Worm (Caenorhabditis elegans) whole organism, L1 larva: Measurements from ENCODE around the gene hil-7.
"Not testable (repeated sequence)": the region's sequence is repeated elsewhere in the genome, so short reads cannot be mapped to it uniquely, and the experiment has no call there.

Source experiments
- aly-2 ChIP-seq: fragments of 150-350 bp; optimal IDR thresholded peaks from 2 replicates; lab custom pipeline; 2014; ENCODE audit warnings: missing biosample characterization, missing genetic modification characterization
- ceh-82 ChIP-seq, 3 experiments: fragments of 150-350 bp in 1 of 3; sonication (generic microtip) in 2 of 3; optimal IDR thresholded peaks; 2 replicates each; lab custom pipeline; 2014 to 2017; ENCODE audit warnings: missing biosample characterization in 3 of 3, missing genetic modification characterization in 3 of 3
- dpl-1 ChIP-seq, 3 experiments: fragments of 150-350 bp in 2 of 3; sonication (generic microtip) in 1 of 3; optimal IDR thresholded peaks; 2 replicates each; lab custom pipeline; 2014 to 2017; ENCODE audit warnings: missing biosample characterization in 3 of 3, missing genetic modification characterization in 3 of 3, missing genetic modification reagents in 3 of 3
- dsc-1 ChIP-seq: sonication (generic microtip); optimal IDR thresholded peaks from 2 replicates; lab custom pipeline; 2016; ENCODE audit warnings: mild to moderate bottlenecking, missing genetic modification characterization, missing compliant biosample characterization
- efl-1 ChIP-seq, 4 experiments: fragments of 150-350 bp; optimal IDR thresholded peaks in 3 of 4; peaks in 1 of 4; 1 replicate in 1 of 4; 2 replicates in 3 of 4; lab custom pipeline; 2014; ENCODE audit warnings: missing biosample characterization in 2 of 4, missing genetic modification characterization in 2 of 4, missing genetic modification reagents in 2 of 4
- egl-27 ChIP-seq, 2 experiments: fragments of 150-350 bp in 1 of 2; sonication (generic microtip); optimal IDR thresholded peaks; 3 replicates each; lab custom pipeline; 2017 to 2018; ENCODE audit warnings: missing biosample characterization in 2 of 2, missing genetic modification characterization in 2 of 2, missing genetic modification reagents in 2 of 2
- ets-5 ChIP-seq: fragments of 200-800 bp; sonication (Bioruptor generic); IDR thresholded peaks from 2 replicates; pipeline ENCODE4 v1.3.6; 2022; ENCODE audit warnings: missing genetic modification characterization, missing compliant biosample characterization
- grh-1 ChIP-seq: fragments of 200-800 bp; sonication (Bioruptor generic); IDR thresholded peaks from 2 replicates; pipeline ENCODE4 v1.3.6; 2022; ENCODE audit warnings: missing genetic modification reagents, missing genetic modification characterization, missing compliant biosample characterization
- hlh-17 ChIP-seq: fragments of 200-800 bp; sonication (Bioruptor generic); optimal IDR thresholded peaks from 2 replicates; lab custom pipeline; 2018; ENCODE audit warnings: missing genetic modification characterization, mild to moderate bottlenecking, missing compliant biosample characterization, moderate library complexity, borderline replicate concordance
- isw-1 ChIP-seq: fragments of 200-800 bp; sonication (Bioruptor generic); IDR thresholded peaks from 2 replicates; pipeline ENCODE4 v1.3.6; 2022; ENCODE audit warnings: missing genetic modification characterization, missing compliant biosample characterization
- jun-1 ChIP-seq: fragments of 150-350 bp; optimal IDR thresholded peaks from 2 replicates; lab custom pipeline; 2014; ENCODE audit warnings: missing biosample characterization, missing genetic modification reagents, missing genetic modification characterization
- lin-35 ChIP-seq, 2 experiments: fragments of 150-350 bp; optimal IDR thresholded peaks; 2 replicates each; lab custom pipeline; 2014; ENCODE audit warnings: missing biosample characterization in 2 of 2, missing genetic modification characterization in 2 of 2, missing genetic modification reagents in 2 of 2
- lir-3 ChIP-seq: sonication (generic microtip); optimal IDR thresholded peaks from 2 replicates; lab custom pipeline; 2016; ENCODE audit warnings: mild to moderate bottlenecking, missing genetic modification characterization, moderate library complexity, missing compliant biosample characterization; ENCODE audit not compliant: poor library complexity
- mef-2 ChIP-seq: fragments of 150-350 bp; optimal IDR thresholded peaks from 2 replicates; lab custom pipeline; 2014; ENCODE audit warnings: missing biosample characterization, missing genetic modification characterization
- nhr-19 ChIP-seq: fragments of 200-800 bp; sonication (Bioruptor generic); conservative IDR thresholded peaks from 2 replicates; pipeline ENCODE4 v1.3.6; 2022; ENCODE audit warnings: missing genetic modification characterization, missing compliant biosample characterization
- nhr-237 ChIP-seq: fragments of 150-350 bp; optimal IDR thresholded peaks from 2 replicates; lab custom pipeline; 2014; ENCODE audit warnings: missing biosample characterization, missing genetic modification characterization
- nhr-28 ChIP-seq: fragments of 150-350 bp; optimal IDR thresholded peaks from 2 replicates; lab custom pipeline; 2014; ENCODE audit warnings: missing biosample characterization, missing genetic modification characterization
- nhr-76 ChIP-seq: sonication (generic microtip); optimal IDR thresholded peaks from 2 replicates; lab custom pipeline; 2017; ENCODE audit warnings: missing biosample characterization, missing genetic modification characterization
- nhr-77 ChIP-seq: fragments of 150-350 bp; optimal IDR thresholded peaks from 2 replicates; lab custom pipeline; 2014; ENCODE audit warnings: missing biosample characterization, missing genetic modification characterization
- nhr-90 ChIP-seq: sonication (generic microtip); optimal IDR thresholded peaks from 2 replicates; lab custom pipeline; 2016; ENCODE audit warnings: mild to moderate bottlenecking, missing genetic modification characterization, missing compliant biosample characterization; ENCODE audit not compliant: poor library complexity
- pqm-1 ChIP-seq: sonication (generic microtip); optimal IDR thresholded peaks from 3 replicates; lab custom pipeline; 2017; ENCODE audit warnings: missing biosample characterization, missing genetic modification characterization
- rnt-1 ChIP-seq: sonication (generic microtip); optimal IDR thresholded peaks from 2 replicates; lab custom pipeline; 2016; ENCODE audit warnings: mild to moderate bottlenecking, missing genetic modification characterization, moderate library complexity, missing compliant biosample characterization
- snu-23 ChIP-seq: sonication (generic microtip); optimal IDR thresholded peaks from 2 replicates; lab custom pipeline; 2016; ENCODE audit warnings: missing genetic modification characterization, missing compliant biosample characterization
- sup-37 ChIP-seq: fragments of 200-800 bp; sonication (Bioruptor generic); optimal IDR thresholded peaks from 2 replicates; lab custom pipeline; 2018; ENCODE audit warnings: mild to moderate bottlenecking, missing genetic modification characterization, missing compliant biosample characterization
- unc-30 ChIP-seq: sonication (generic microtip); optimal IDR thresholded peaks from 2 replicates; lab custom pipeline; 2017; ENCODE audit warnings: missing biosample characterization, missing genetic modification characterization
- unc-62 ChIP-seq: fragments of 150-350 bp; optimal IDR thresholded peaks from 2 replicates; lab custom pipeline; 2014; ENCODE audit warnings: missing biosample characterization, missing genetic modification reagents, missing genetic modification characterization
- unc-86 ChIP-seq: sonication (generic microtip); optimal IDR thresholded peaks from 2 replicates; lab custom pipeline; 2016; ENCODE audit warnings: missing genetic modification characterization, missing compliant biosample characterization
- unc-98 ChIP-seq: fragments of 200-800 bp; sonication (Bioruptor generic); IDR thresholded peaks from 2 replicates; pipeline ENCODE4 v1.3.6; 2022; ENCODE audit warnings: missing genetic modification characterization, missing compliant biosample characterization
- vab-15 ChIP-seq: sonication (generic microtip); optimal IDR thresholded peaks from 2 replicates; lab custom pipeline; 2017; ENCODE audit warnings: missing genotype, mild to moderate bottlenecking, missing genetic modification characterization, missing compliant biosample characterization
- zag-1 ChIP-seq: fragments of 150-350 bp; optimal IDR thresholded peaks from 2 replicates; lab custom pipeline; 2014; ENCODE audit warnings: missing biosample characterization, missing genetic modification characterization
- zip-4 ChIP-seq: fragments of 200-800 bp; sonication (Bioruptor generic); optimal IDR thresholded peaks from 2 replicates; lab custom pipeline; 2018; ENCODE audit warnings: mild to moderate bottlenecking, missing genetic modification characterization, moderate library complexity, missing compliant biosample characterization

hil-7 gene

DNA sequence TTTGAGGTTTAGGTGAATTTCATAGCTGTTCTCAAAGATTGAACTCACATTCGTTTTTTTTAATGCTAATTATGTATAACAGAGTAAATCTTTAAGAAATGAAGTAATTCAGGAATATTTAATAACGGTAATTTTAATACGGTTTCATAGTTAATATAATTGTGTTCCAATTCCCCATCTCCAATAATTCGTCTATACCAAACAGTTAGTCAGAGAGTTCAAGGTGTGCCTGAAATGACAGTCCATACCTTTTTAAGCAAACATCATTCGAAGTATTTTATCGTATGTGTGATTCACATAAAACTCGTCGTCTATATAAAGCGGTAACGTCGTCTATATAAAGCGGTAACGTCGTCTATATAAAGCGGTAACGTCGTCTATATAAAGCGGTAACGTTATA lies 47.4 kb upstream of the hil-7 start, which contains the start of gene nspb-5:
nspb-5 (plus strand) TSS at position 301 of the 400 bp plus-strand sequence.
- TF ChIP-seq zip-4; lir-3 (tag; lab: Kevin White, UChicago); sup-37 (GFP tag; lab: Kevin White, UChicago): not testable (repeated sequence)

DNA sequence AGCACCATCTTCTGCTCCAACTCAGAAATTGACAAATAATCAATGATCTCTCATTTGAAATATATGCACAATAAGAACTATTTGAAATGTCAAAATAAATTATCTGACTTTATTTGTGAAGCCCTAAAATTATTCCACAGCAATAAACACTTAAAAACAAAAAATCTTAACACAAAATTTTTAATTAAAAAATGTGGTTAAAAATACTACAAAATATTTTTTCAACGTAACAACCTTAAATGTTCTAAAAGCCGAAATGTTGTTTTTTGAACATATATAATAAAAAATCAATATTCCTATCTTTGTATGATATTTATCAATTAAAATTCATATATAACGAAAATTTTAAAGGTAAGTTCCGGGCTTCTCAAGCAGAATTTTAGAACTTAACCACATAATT lies 46.7 kb upstream of the hil-7 start, which contains the start of gene F38A5.8:
F38A5.8 (plus strand) TSS at position 301 of the 400 bp plus-strand sequence.
- no peak for TF ChIP-seq hlh-17 (GFP tag; lab: Kevin White, UChicago)

DNA sequence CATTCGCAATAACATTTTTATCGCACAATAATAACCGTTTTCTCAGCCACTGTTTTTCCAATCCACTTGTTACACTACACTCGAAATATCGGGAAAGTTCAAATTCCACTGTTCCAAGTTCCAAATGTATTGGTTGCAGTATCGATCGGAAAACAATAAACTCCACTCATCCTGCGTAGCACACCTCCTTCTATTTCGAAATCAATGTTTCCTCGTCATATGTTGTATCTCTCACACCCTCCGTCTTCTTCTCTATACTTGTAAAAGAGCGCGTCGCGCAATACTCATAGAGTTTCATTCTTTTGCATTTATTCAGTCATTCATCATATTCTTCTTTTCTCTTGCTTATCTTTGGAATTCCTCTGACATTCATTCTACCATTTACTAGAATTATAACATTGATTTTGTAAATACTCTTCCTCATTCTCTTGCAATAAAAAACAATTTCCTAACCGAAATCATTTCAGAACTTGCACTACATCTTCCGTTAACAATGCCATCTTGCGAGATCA lies 44.8 kb upstream of the hil-7 start, which contains the start of gene sup-36:
sup-36 (plus strand) TSS at position 462 of the 512 bp plus-strand sequence.
- TF ChIP-seq unc-62 (GFP tag; lab: Kevin White, UChicago) (no peak), lin-35 (GFP tag; optimal IDR thresholded peaks at IDR 0.05; lab: Kevin White, UChicago) (peak in 1 of 2 experiments; percentile 45), snu-23 (GFP tag; lab: Kevin White, UChicago) (peak; percentile 28), nhr-76 (no peak), nhr-90 (tag; lab: Kevin White, UChicago) (no peak), unc-30 (no peak), dsc-1 (tag; lab: Kevin White, UChicago) (no peak), efl-1 (optimal IDR thresholded peaks at IDR 0.05; lab: Kevin White, UChicago) (peak; percentile 21 to 25), efl-1 (GFP tag; optimal IDR thresholded peaks at IDR 0.05 in 1 of 2; lab: Kevin White, UChicago) (peak; percentile 22 to 31), rnt-1 (tag; lab: Kevin White, UChicago) (peak; percentile 29), zag-1 (no peak), vab-15 (tag; lab: Kevin White, UChicago) (no peak), unc-86 (tag; lab: Kevin White, UChicago) (no peak), ceh-82 (tag; optimal IDR thresholded peaks at IDR 0.05; lab: Kevin White, UChicago) (peak in 1 of 3 experiments; percentile 18), mef-2 (tag; lab: Kevin White, UChicago) (no peak), dpl-1 (GFP tag; optimal IDR thresholded peaks at IDR 0.05; lab: Kevin White, UChicago) (peak in 1 of 3 experiments; percentile 1), ets-5 (no peak), aly-2 (no peak), egl-27 (tag; optimal IDR thresholded peaks at IDR 0.05; lab: Kevin White, UChicago) (no peak), nhr-77 (tag; lab: Kevin White, UChicago) (no peak), nhr-28 (no peak), pqm-1 (tag; lab: Kevin White, UChicago) (no peak), jun-1 (tag; lab: Kevin White, UChicago) (no peak), unc-98 (no peak), nhr-237 (no peak)

DNA sequence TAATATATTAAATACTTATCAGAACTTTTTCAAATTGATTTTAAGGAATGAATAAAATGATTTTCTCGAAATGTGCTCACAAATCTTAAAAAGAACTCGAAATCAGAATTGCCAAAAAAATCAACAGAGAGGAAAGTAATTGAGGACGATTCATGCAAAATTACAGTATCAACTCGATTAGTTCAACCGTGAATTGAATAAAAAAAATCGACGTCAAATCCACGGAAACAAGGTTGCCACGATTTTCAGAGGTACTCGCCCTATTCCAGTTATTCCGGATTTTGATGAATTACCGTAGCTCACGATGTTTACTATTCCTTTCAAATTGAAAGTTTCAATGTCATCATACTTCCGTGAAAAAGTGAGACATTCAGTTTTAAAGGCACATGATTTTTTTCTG lies 43.7 kb upstream of the hil-7 start, which contains the start of gene F15B10.3:
F15B10.3 (plus strand) TSS at position 301 of the 400 bp plus-strand sequence.
- TF ChIP-seq nhr-237 (no peak), snu-23 (GFP tag; lab: Kevin White, UChicago) (no peak), grh-1 (GFP tag; lab: Robert Waterston, UW) (no peak), nhr-19 (GFP tag; lab: Robert Waterston, UW) (no peak)

DNA sequence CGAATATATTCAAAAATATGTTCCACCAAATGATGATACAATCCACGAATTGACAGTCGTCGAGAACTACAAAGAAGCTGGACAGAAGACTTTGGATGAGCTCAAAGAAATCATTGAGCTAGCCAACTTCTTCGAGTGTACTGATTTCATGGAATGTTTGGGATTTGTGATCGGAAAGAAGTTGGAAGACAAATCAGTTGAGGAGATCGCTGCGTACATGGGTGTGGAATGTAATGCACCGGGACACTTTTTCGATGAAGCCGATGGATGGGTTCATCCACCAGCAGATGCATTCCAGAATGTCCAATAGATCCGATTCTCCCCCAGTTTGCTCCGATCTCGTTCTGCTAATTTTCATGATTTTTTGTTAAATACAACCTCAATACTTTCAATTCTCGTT lies 42.6 kb upstream of the hil-7 start:
- no peak for TF ChIP-seq isw-1 (GFP tag; lab: Robert Waterston, UW)
- TF ChIP-seq efl-1 (optimal IDR thresholded peaks at IDR 0.05; lab: Kevin White, UChicago): no peak
- peak in 1 of 2 experiments; percentile 43 for TF ChIP-seq efl-1 (GFP tag; optimal IDR thresholded peaks at IDR 0.05 in 1 of 2; lab: Kevin White, UChicago)
